Fruit fly (Drosophila melanogaster): ENCODE results near the gene CG11403.

- TF ChIP-seq CG8478 (optimal IDR thresholded peaks at IDR 0.05), result no peak
- no peak for TF ChIP-seq CTCF (optimal IDR thresholded peaks at IDR 0.05)
Observed at dm6 chrX:1282953-1283568, 43.4 kb upstream of the CG11403 start.
